Worm (Caenorhabditis elegans) whole organism, L4 larva: ENCODE results near the gene R04E5.8.

ENCODE experiments used
- hif-1 ChIP-seq, 2 experiments: sonication (generic microtip); optimal IDR thresholded peaks; 2 replicates each; lab custom pipeline; 2016 to 2017; ENCODE audit warnings: missing compliant biosample characterization in 2 of 2, missing genetic modification characterization in 2 of 2, missing genetic modification reagents in 2 of 2, missing genotype in 2 of 2, mild to moderate bottlenecking in 1 of 2
- sdz-12 ChIP-seq: fragments of 200-800 bp; sonication (Bioruptor generic); optimal IDR thresholded peaks from 2 replicates; lab custom pipeline; 2018; ENCODE audit warnings: mild to moderate bottlenecking, missing genetic modification characterization, missing compliant biosample characterization
- unc-62 ChIP-seq, 3 experiments: fragments of 150-350 bp in 1 of 3; sonication (generic microtip); optimal IDR thresholded peaks in 2 of 3; peaks in 1 of 3; 1 replicate in 1 of 3; 2 replicates in 2 of 3; lab custom pipeline; 2014 to 2017; ENCODE audit warnings: missing biosample characterization in 3 of 3, missing genetic modification characterization in 3 of 3, missing genetic modification reagents in 3 of 3, missing genotype in 1 of 3
- zag-1 ChIP-seq: fragments of 150-350 bp; optimal IDR thresholded peaks from 2 replicates; lab custom pipeline; 2014; ENCODE audit warnings: missing biosample characterization, missing genetic modification characterization
- zfp-3 ChIP-seq: fragments of 200-800 bp; sonication (Bioruptor generic); conservative IDR thresholded peaks from 2 replicates; pipeline ENCODE4 v1.3.6; 2022; ENCODE audit warnings: missing genetic modification reagents, missing genetic modification characterization, missing compliant biosample characterization
- ztf-11 ChIP-seq: fragments of 150-350 bp; optimal IDR thresholded peaks from 2 replicates; lab custom pipeline; 2014; ENCODE audit warnings: missing biosample characterization, missing genetic modification characterization

- TF ChIP-seq ztf-11 (tag; lab: Kevin White, UChicago) = no peak
- TF ChIP-seq zfp-3 (GFP tag; lab: Robert Waterston, UW) = no peak
- TF ChIP-seq zag-1 (tag; lab: Kevin White, UChicago) = no peak
- TF ChIP-seq hif-1 (tag; optimal IDR thresholded peaks at IDR 0.05; lab: Kevin White, UChicago) = no peak
- TF ChIP-seq sdz-12 (GFP tag; lab: Kevin White, UChicago) = no peak
- no peak for TF ChIP-seq unc-62 (GFP tag; optimal IDR thresholded peaks at IDR 0.05 in 1 of 2; lab: Kevin White, UChicago)
- no peak for TF ChIP-seq unc-62 (tag; optimal IDR thresholded peaks at IDR 0.05; lab: Kevin White, UChicago)
These were observed 445 bp downstream of the R04E5.8 start for ce11 chrX:8805475-8805874.
